Comparison of ENCODE assay signal across 5 fruit fly cellular contexts in genomic region chr2L:2861885-2862620, dm6.
TF ChIP-seq lines count a peak whose summit lies in the region.

No protein-coding gene starts in this region.

- no peak for TF ChIP-seq CTCF in whole organism, embryonic (GFP tag; optimal IDR thresholded peaks at IDR 0.05; lab: Kevin White, UChicago)

TF ChIP-seq in whole organism, adult, 20 proteins besides CTCF, POLR2A, EP300 and RAD21:
- no peak for TF ChIP-seq CG14711 (tag; optimal IDR thresholded peaks at IDR 0.05; lab: Kevin White, UChicago)
- peak; percentile 49 for TF ChIP-seq cic (GFP tag; optimal IDR thresholded peaks at IDR 0.05; lab: Kevin White, UChicago)
- TF ChIP-seq CG5204 (GFP tag; optimal IDR thresholded peaks at IDR 0.05; lab: Kevin White, UChicago), result no peak
- peak; percentile 43 for TF ChIP-seq Mnt (GFP tag; optimal IDR thresholded peaks at IDR 0.05; lab: Kevin White, UChicago)
- no peak for TF ChIP-seq ovo (GFP tag; optimal IDR thresholded peaks at IDR 0.05; lab: Kevin White, UChicago)
- no peak for TF ChIP-seq CG11617 (GFP tag; optimal IDR thresholded peaks at IDR 0.05; lab: Kevin White, UChicago)
- no peak for TF ChIP-seq CG7045 (GFP tag; optimal IDR thresholded peaks at IDR 0.05; lab: Kevin White, UChicago)
- peak; percentile 3 for TF ChIP-seq CG33017 (tag; optimal IDR thresholded peaks at IDR 0.05; lab: Kevin White, UChicago)
- peak; percentile 70 for TF ChIP-seq tj (GFP tag; optimal IDR thresholded peaks at IDR 0.05; lab: Kevin White, UChicago)
- TF ChIP-seq bab1 (GFP tag; optimal IDR thresholded peaks at IDR 0.05; lab: Kevin White, UChicago), result peak; percentile 9
- TF ChIP-seq kay (GFP tag; lab: Kevin White, UChicago; ENCODE audit: borderline replicate concordance), result peak; percentile 30
- no peak for TF ChIP-seq CG12768 (GFP tag; optimal IDR thresholded peaks at IDR 0.05; lab: Kevin White, UChicago)
TF ChIP-seq in whole organism, adult: peak in this region for 6.

TF ChIP-seq in whole organism, embryonic, 481 proteins besides CTCF, POLR2A, EP300 and RAD21 (continues in another document):
- TF ChIP-seq al (GFP tag; IDR thresholded peaks at IDR 0.05; lab: Robert Waterston, UW) (no peak), lab (GFP tag; optimal IDR thresholded peaks at IDR 0.05; lab: Kevin White, UChicago) (peak; percentile 33), dmrt11E (tag; optimal IDR thresholded peaks at IDR 0.05; lab: Kevin White, UChicago) (no peak), ttk (GFP tag; IDR thresholded peaks at IDR 0.05; lab: Robert Waterston, UW) (no peak), wdn (GFP tag; IDR thresholded peaks at IDR 0.05; lab: Robert Waterston, UW) (no peak), Sox102F (GFP tag; optimal IDR thresholded peaks at IDR 0.05; lab: Kevin White, UChicago) (no peak), hkb (optimal IDR thresholded peaks at IDR 0.05; lab: Kevin White, UChicago) (peak; percentile 98), hkb (GFP tag; IDR thresholded peaks at IDR 0.05; lab: Robert Waterston, UW) (no peak; the same call in none of the 2 replicates), Stat92E (GFP tag; optimal IDR thresholded peaks at IDR 0.05; lab: Kevin White, UChicago) (peak in 1 of 3 experiments; percentile 47), pum (GFP tag; optimal IDR thresholded peaks at IDR 0.05; lab: Kevin White, UChicago) (no peak), prd (optimal IDR thresholded peaks at IDR 0.05; lab: Kevin White, UChicago) (no peak), prd (GFP tag; IDR thresholded peaks at IDR 0.05; lab: Robert Waterston, UW) (0 out of 3 replicates have a peak, but pooled peaks have one; percentile 3), Max (GFP tag; optimal IDR thresholded peaks at IDR 0.05; lab: Kevin White, UChicago) (no peak), CG14050 (GFP tag; IDR thresholded peaks at IDR 0.05; lab: Robert Waterston, UW) (no peak), Dref (GFP tag; IDR thresholded peaks at IDR 0.05; lab: Robert Waterston, UW) (no peak), grn (GFP tag; optimal IDR thresholded peaks at IDR 0.05; lab: Kevin White, UChicago) (peak; percentile 8), klu (GFP tag; IDR thresholded peaks at IDR 0.05; lab: Robert Waterston, UW) (no peak), CG17186 (GFP tag; optimal IDR thresholded peaks at IDR 0.05; lab: Kevin White, UChicago) (no peak), unc-4 (GFP tag; IDR thresholded peaks at IDR 0.05; lab: Robert Waterston, UW; ENCODE audit: partially characterized antibody) (0 out of 2 replicates have a peak, but pooled peaks have one; percentile 24), chif (GFP tag; optimal IDR thresholded peaks at IDR 0.05; lab: Kevin White, UChicago) (no peak)

TF ChIP-seq in whole organism, prepupa, 60 proteins besides CTCF, POLR2A, EP300 and RAD21 (continues in another document):
- TF ChIP-seq CG10669 (GFP tag; optimal IDR thresholded peaks at IDR 0.05; lab: Kevin White, UChicago) (no peak), dac (GFP tag; optimal IDR thresholded peaks at IDR 0.05; lab: Kevin White, UChicago) (peak; percentile 18), CG16779 (tag; optimal IDR thresholded peaks at IDR 0.05; lab: Kevin White, UChicago) (peak; percentile 54), CG11762 (GFP tag; optimal IDR thresholded peaks at IDR 0.05; lab: Kevin White, UChicago; ENCODE audit: insufficient read depth) (no peak), Sox14 (GFP tag; optimal IDR thresholded peaks at IDR 0.05; lab: Kevin White, UChicago) (peak; percentile 22), spab (GFP tag; optimal IDR thresholded peaks at IDR 0.05; lab: Kevin White, UChicago) (no peak), Ets96B (tag; optimal IDR thresholded peaks at IDR 0.05; lab: Kevin White, UChicago) (peak; percentile 23), dsx (GFP tag; optimal IDR thresholded peaks at IDR 0.05; lab: Kevin White, UChicago; ENCODE audit: poor library complexity, severe bottlenecking) (no peak), CG15336 (GFP tag; IDR thresholded peaks at IDR 0.05; lab: Robert Waterston, UW) (peak; percentile 63), Blimp-1 (GFP tag; optimal IDR thresholded peaks at IDR 0.05; lab: Kevin White, UChicago) (no peak), ss (GFP tag; optimal IDR thresholded peaks at IDR 0.05; lab: Kevin White, UChicago) (peak in 1 of 2 experiments; percentile 41), vri (GFP tag; optimal IDR thresholded peaks at IDR 0.05; lab: Kevin White, UChicago) (peak; percentile 88), salr (GFP tag; optimal IDR thresholded peaks at IDR 0.05; lab: Kevin White, UChicago) (peak in 1 of 2 experiments; percentile 58), esn (GFP tag; optimal IDR thresholded peaks at IDR 0.05; lab: Kevin White, UChicago) (peak; percentile 39), CG8319 (GFP tag; optimal IDR thresholded peaks at IDR 0.05; lab: Kevin White, UChicago) (no peak), Eip78C (GFP tag; lab: Kevin White, UChicago) (peak; percentile 70), acj6 (GFP tag; optimal IDR thresholded peaks at IDR 0.05; lab: Kevin White, UChicago) (no peak), CG32006 (GFP tag; optimal IDR thresholded peaks at IDR 0.05; lab: Kevin White, UChicago) (peak; percentile 61), Lpt (GFP tag; optimal IDR thresholded peaks at IDR 0.05; lab: Kevin White, UChicago) (peak; percentile 31), Hr38 (GFP tag; optimal IDR thresholded peaks at IDR 0.05; lab: Kevin White, UChicago) (no peak), CG6276 (GFP tag; optimal IDR thresholded peaks at IDR 0.05; lab: Kevin White, UChicago) (peak; percentile 31)

TF ChIP-seq in whole organism, pupa, 21 proteins besides CTCF, POLR2A, EP300 and RAD21:
- TF ChIP-seq fd96Ca (GFP tag; IDR thresholded peaks at IDR 0.05; lab: Robert Waterston, UW) (peak; percentile 75), CG17806 (tag; optimal IDR thresholded peaks at IDR 0.05; lab: Kevin White, UChicago) (peak; percentile 7), Ets98B (GFP tag; IDR thresholded peaks at IDR 0.05; lab: Robert Waterston, UW) (peak; percentile 58), gl (tag; optimal IDR thresholded peaks at IDR 0.05; lab: Kevin White, UChicago) (peak; percentile 41), CG34367 (tag; optimal IDR thresholded peaks at IDR 0.05; lab: Kevin White, UChicago) (no peak), EcR (GFP tag; optimal IDR thresholded peaks at IDR 0.05; lab: Kevin White, UChicago) (peak; percentile 20), CG14655 (GFP tag; optimal IDR thresholded peaks at IDR 0.05; lab: Kevin White, UChicago) (peak; percentile 46), Pif1A (GFP tag; optimal IDR thresholded peaks at IDR 0.05; lab: Kevin White, UChicago) (peak; percentile 45), CG8301 (tag; optimal IDR thresholded peaks at IDR 0.05; lab: Kevin White, UChicago) (peak; percentile 44), rn (GFP tag; IDR thresholded peaks at IDR 0.05; lab: Robert Waterston, UW) (no peak), CG9948 (tag; optimal IDR thresholded peaks at IDR 0.05; lab: Kevin White, UChicago) (peak; percentile 19), CG15710 (tag; optimal IDR thresholded peaks at IDR 0.05; lab: Kevin White, UChicago) (no peak), CG12605 (GFP tag; IDR thresholded peaks at IDR 0.05; lab: Robert Waterston, UW) (no peak; the same call in 1 of the 2 replicates), D1 (tag; optimal IDR thresholded peaks at IDR 0.05; lab: Kevin White, UChicago) (no peak), CG32121 (GFP tag; IDR thresholded peaks at IDR 0.05; lab: Robert Waterston, UW) (peak; percentile 58), CG8159 (tag; optimal IDR thresholded peaks at IDR 0.05; lab: Kevin White, UChicago) (peak; percentile 21), CG4496 (GFP tag; IDR thresholded peaks at IDR 0.05; lab: Robert Waterston, UW) (peak; percentile 68), Snoo (tag; optimal IDR thresholded peaks at IDR 0.05; lab: Kevin White, UChicago) (no peak), CG13204 (GFP tag; optimal IDR thresholded peaks at IDR 0.05; lab: Kevin White, UChicago) (no peak), CG10348 (GFP tag; IDR thresholded peaks at IDR 0.05; lab: Robert Waterston, UW) (no peak), Pif1B (GFP tag; optimal IDR thresholded peaks at IDR 0.05; lab: Kevin White, UChicago) (peak; percentile 48)

TF ChIP-seq in whole organism, wandering third instar larva, 38 proteins besides CTCF, POLR2A, EP300 and RAD21:
- TF ChIP-seq rgr (GFP tag; optimal IDR thresholded peaks at IDR 0.05; lab: Kevin White, UChicago) (peak; percentile 8), h (GFP tag; optimal IDR thresholded peaks at IDR 0.05; lab: Kevin White, UChicago) (peak; percentile 1), sage (GFP tag; optimal IDR thresholded peaks at IDR 0.05; lab: Kevin White, UChicago) (no peak), dl (GFP tag; optimal IDR thresholded peaks at IDR 0.05; lab: Kevin White, UChicago; ENCODE audit: insufficient read depth in 1 of 2, partially characterized antibody in 2 of 2) (peak; percentile 47 to 53), sv (GFP tag; optimal IDR thresholded peaks at IDR 0.05; lab: Kevin White, UChicago) (no peak), Abd-B (GFP tag; optimal IDR thresholded peaks at IDR 0.05; lab: Kevin White, UChicago) (no peak), Dfd (GFP tag; optimal IDR thresholded peaks at IDR 0.05; lab: Kevin White, UChicago) (no peak), lola (GFP tag; optimal IDR thresholded peaks at IDR 0.05; lab: Kevin White, UChicago) (no peak), fru (GFP tag; optimal IDR thresholded peaks at IDR 0.05; lab: Kevin White, UChicago) (peak; percentile 25), foxo (GFP tag; optimal IDR thresholded peaks at IDR 0.05; lab: Kevin White, UChicago) (peak in 1 of 2 experiments; percentile 2), dsf (GFP tag; optimal IDR thresholded peaks at IDR 0.05; lab: Kevin White, UChicago; ENCODE audit: borderline replicate concordance) (no peak), dmrt93B (GFP tag; optimal IDR thresholded peaks at IDR 0.05; lab: Kevin White, UChicago) (no peak), Myc (optimal IDR thresholded peaks at IDR 0.05; lab: Kevin White, UChicago) (no peak), Dif (GFP tag; optimal IDR thresholded peaks at IDR 0.05; lab: Kevin White, UChicago; ENCODE audit: partially characterized antibody) (peak; percentile 76)
TF ChIP-seq in whole organism, wandering third instar larva: peak in this region for 6.
